Fruit fly (Drosophila melanogaster) whole organism, embryonic: ENCODE data around the gene PH4alphaNE2.
A peak's percentile ranks its signal among the peaks of the same experiment; 100 is the strongest.

Experiments
- Adf1 ChIP-seq: fragments of 200-800 bp; sonication (Bioruptor generic); IDR thresholded peaks from 2 replicates; pipeline ENCODE4 v1.3.6; 2022; ENCODE audit warnings: missing biosample characterization, missing genetic modification characterization
- CG11504 ChIP-seq: fragments of 200-800 bp; sonication (Bioruptor generic); optimal IDR thresholded peaks from 3 replicates; lab custom pipeline; 2019; ENCODE audit warnings: missing biosample characterization, mild to moderate bottlenecking, missing genetic modification characterization, moderate library complexity
- CG11695 ChIP-seq: fragments of 200-800 bp; sonication (Bioruptor generic); IDR thresholded peaks from 3 replicates; pipeline ENCODE4 v1.3.6; 2022; ENCODE audit warnings: missing biosample characterization, missing genetic modification characterization
- CG12391 ChIP-seq: fragments of 200-800 bp; sonication (Bioruptor generic); optimal IDR thresholded peaks from 3 replicates; lab custom pipeline; 2018; ENCODE audit warnings: missing biosample characterization, mild to moderate bottlenecking, missing genetic modification characterization, moderate library complexity
- CG12769 ChIP-seq: fragments of 200-800 bp; sonication (Bioruptor generic); optimal IDR thresholded peaks from 2 replicates; lab custom pipeline; 2019; ENCODE audit warnings: missing biosample characterization, mild to moderate bottlenecking, missing genetic modification characterization, moderate library complexity
- CG14710 ChIP-seq: fragments of 200-800 bp; sonication (Bioruptor generic); optimal IDR thresholded peaks from 3 replicates; lab custom pipeline; 2019; ENCODE audit warnings: missing biosample characterization, mild to moderate bottlenecking, missing genetic modification characterization, moderate library complexity
- CG16863 ChIP-seq: fragments of 200-800 bp; sonication (Bioruptor generic); optimal IDR thresholded peaks from 3 replicates; lab custom pipeline; 2016; ENCODE audit warnings: missing biosample characterization, missing genetic modification characterization
- CG17328 ChIP-seq: fragments of 200-800 bp; sonication (Bioruptor generic); IDR thresholded peaks from 2 replicates; pipeline ENCODE4 v1.3.6; 2022; ENCODE audit warnings: missing biosample characterization, missing genetic modification characterization
- CG2678 ChIP-seq: fragments of 200-800 bp; sonication (Bioruptor generic); optimal IDR thresholded peaks from 3 replicates; lab custom pipeline; 2019; ENCODE audit warnings: missing biosample characterization, mild to moderate bottlenecking, missing genetic modification characterization, moderate library complexity
- CG2712 ChIP-seq: fragments of 200-800 bp; optimal IDR thresholded peaks from 3 replicates; lab custom pipeline; 2019; ENCODE audit warnings: missing biosample characterization, mild to moderate bottlenecking, missing genetic modification characterization, moderate library complexity
- CG3847 ChIP-seq: fragments of 200-800 bp; sonication (Bioruptor generic); IDR thresholded peaks from 2 replicates; pipeline ENCODE4 v1.3.6; 2022; ENCODE audit warnings: missing biosample characterization, missing genetic modification characterization
- CG4404 ChIP-seq: fragments of 200-800 bp; sonication (Bioruptor generic); IDR thresholded peaks from 2 replicates; pipeline ENCODE4 v1.3.6; 2022; ENCODE audit warnings: missing biosample characterization, missing genetic modification characterization
- CoRest ChIP-seq: fragments of 200-800 bp; sonication (Bioruptor generic); optimal IDR thresholded peaks from 3 replicates; lab custom pipeline; 2018; ENCODE audit warnings: missing biosample characterization, mild to moderate bottlenecking, missing genetic modification characterization, moderate library complexity
- HLH4C ChIP-seq: fragments of 200-800 bp; sonication (Bioruptor generic); IDR thresholded peaks from 3 replicates; pipeline ENCODE4 v1.3.6; 2022; ENCODE audit warnings: missing biosample characterization, missing genetic modification characterization; ENCODE audit not compliant: partially characterized antibody
- Hsf ChIP-seq: fragments of 200-800 bp; sonication (Bioruptor generic); optimal IDR thresholded peaks from 3 replicates; lab custom pipeline; 2016; ENCODE audit warnings: missing biosample characterization, missing genetic modification characterization
- Med ChIP-seq: fragments of 200-800 bp; sonication (Bioruptor generic); peaks from one replicate; lab custom pipeline; 2016; ENCODE audit warnings: missing biosample characterization, missing genetic modification characterization, mild to moderate bottlenecking, inconsistent platforms, moderate library complexity
- NK7.1 ChIP-seq: fragments of 200-800 bp; sonication (Bioruptor generic); optimal IDR thresholded peaks from 3 replicates; lab custom pipeline; 2016; ENCODE audit warnings: missing biosample characterization, missing genetic modification characterization
- Sox102F ChIP-seq: fragments of 200-800 bp; sonication (Bioruptor generic); optimal IDR thresholded peaks from 2 replicates; lab custom pipeline; 2018; ENCODE audit warnings: missing biosample characterization, mild to moderate bottlenecking, missing genetic modification characterization, moderate library complexity
- bigmax ChIP-seq: fragments of 200-800 bp; sonication (Bioruptor generic); optimal IDR thresholded peaks from 2 replicates; lab custom pipeline; 2018; ENCODE audit warnings: missing biosample characterization, mild to moderate bottlenecking, missing genetic modification characterization
- bsh ChIP-seq, 2 experiments: fragments of 200-800 bp; sonication (Bioruptor generic); optimal IDR thresholded peaks; 2 replicates each; lab custom pipeline; 2017 to 2018; ENCODE audit warnings: mild to moderate bottlenecking in 2 of 2, missing biosample characterization in 2 of 2, missing genetic modification characterization in 2 of 2, moderate library complexity in 1 of 2
- ci ChIP-seq: fragments of 200-800 bp; sonication (Bioruptor generic); IDR thresholded peaks from 3 replicates; pipeline ENCODE4 v1.3.6; 2022; ENCODE audit warnings: missing biosample characterization, missing genetic modification characterization
- dmrt99B ChIP-seq: fragments of 200-800 bp; sonication (Bioruptor generic); optimal IDR thresholded peaks from 2 replicates; lab custom pipeline; 2018; ENCODE audit warnings: missing biosample characterization, mild to moderate bottlenecking, missing genetic modification characterization, moderate library complexity
- eve ChIP-seq, 2 experiments: fragments of >200 bp; optimal IDR thresholded peaks; 2 replicates each; lab custom pipeline; 2017; ENCODE audit warnings: missing biosample characterization in 2 of 2, missing genetic modification characterization in 2 of 2
- ewg ChIP-seq: fragments of 200-800 bp; sonication (Bioruptor generic); optimal IDR thresholded peaks from 3 replicates; lab custom pipeline; 2017; ENCODE audit warnings: mild to moderate bottlenecking, missing biosample characterization, missing genetic modification reagents, missing genetic modification characterization
- fd102C ChIP-seq: fragments of 200-800 bp; sonication (Bioruptor generic); optimal IDR thresholded peaks from 2 replicates; lab custom pipeline; 2018; ENCODE audit warnings: missing biosample characterization, mild to moderate bottlenecking, missing genetic modification characterization, moderate library complexity
- gem ChIP-seq: fragments of 200-800 bp; sonication (Bioruptor generic); optimal IDR thresholded peaks from 2 replicates; lab custom pipeline; 2019; ENCODE audit warnings: missing biosample characterization, mild to moderate bottlenecking, missing genetic modification characterization, moderate library complexity
- grau ChIP-seq: fragments of 200-800 bp; optimal IDR thresholded peaks from 3 replicates; lab custom pipeline; 2019; ENCODE audit warnings: missing biosample characterization, mild to moderate bottlenecking, missing genetic modification characterization, moderate library complexity
- lab ChIP-seq: fragments of 200-800 bp; sonication (Bioruptor generic); optimal IDR thresholded peaks from 3 replicates; lab custom pipeline; 2017; ENCODE audit warnings: missing biosample characterization, missing genetic modification characterization, mild to moderate bottlenecking, moderate library complexity, missing genetic modification reagents
- lbe ChIP-seq: fragments of 200-800 bp; sonication (Bioruptor generic); optimal IDR thresholded peaks from 2 replicates; lab custom pipeline; 2016; ENCODE audit warnings: missing biosample characterization, mild to moderate bottlenecking, missing genetic modification characterization
- lmd ChIP-seq: fragments of 200-800 bp; sonication (Bioruptor generic); IDR thresholded peaks from 2 replicates; pipeline ENCODE4 v1.3.6; 2022; ENCODE audit warnings: missing biosample characterization, missing genetic modification characterization
- maf-S ChIP-seq: fragments of 200-800 bp; sonication (Bioruptor generic); optimal IDR thresholded peaks from 2 replicates; lab custom pipeline; 2016; ENCODE audit warnings: missing biosample characterization, missing genetic modification characterization
- org-1 ChIP-seq: fragments of 200-800 bp; sonication (Bioruptor generic); optimal IDR thresholded peaks from 2 replicates; lab custom pipeline; 2017; ENCODE audit warnings: missing biosample characterization, missing genetic modification characterization
- prd ChIP-seq, 3 experiments: fragments of >200 bp in 2 of 3; fragments of 200-800 bp in 1 of 3; sonication (Bioruptor generic) in 1 of 3; optimal IDR thresholded peaks in 2 of 3; IDR thresholded peaks in 1 of 3; 2 replicates in 2 of 3; 3 replicates in 1 of 3; pipeline versions ENCODE4 v1.3.6 to Lab custom; 2017 to 2022; ENCODE audit warnings: missing biosample characterization in 1 of 3, missing genetic modification characterization in 1 of 3
- pum ChIP-seq: fragments of 200-800 bp; sonication (Bioruptor generic); optimal IDR thresholded peaks from 2 replicates; lab custom pipeline; 2016; ENCODE audit warnings: missing biosample characterization, missing genetic modification characterization
- run ChIP-seq: fragments of 200-800 bp; sonication (Bioruptor generic); optimal IDR thresholded peaks from 3 replicates; lab custom pipeline; 2018; ENCODE audit warnings: missing biosample characterization, mild to moderate bottlenecking, missing genetic modification characterization
- scrt ChIP-seq: fragments of 200-800 bp; sonication (Bioruptor generic); optimal IDR thresholded peaks from 2 replicates; lab custom pipeline; 2018; ENCODE audit warnings: missing biosample characterization, mild to moderate bottlenecking, missing genetic modification characterization, moderate library complexity
- sens ChIP-seq: fragments of 200-800 bp; sonication (Bioruptor generic); peaks from one replicate; lab custom pipeline; 2016; ENCODE audit warnings: missing biosample characterization, missing genetic modification characterization
- tin ChIP-seq: fragments of 200-800 bp; sonication (Bioruptor generic); optimal IDR thresholded peaks from 3 replicates; lab custom pipeline; 2016; ENCODE audit warnings: missing biosample characterization, missing genetic modification characterization
- trh ChIP-seq: fragments of 200-800 bp; sonication (Bioruptor generic); optimal IDR thresholded peaks from 2 replicates; lab custom pipeline; 2016; ENCODE audit warnings: missing biosample characterization, missing genetic modification characterization
- unpg ChIP-seq: fragments of 200-800 bp; sonication (Bioruptor generic); optimal IDR thresholded peaks from 3 replicates; lab custom pipeline; 2018; ENCODE audit warnings: missing biosample characterization, mild to moderate bottlenecking, missing genetic modification characterization, moderate library complexity
- vvl ChIP-seq: fragments of 200-800 bp; sonication (Bioruptor generic); IDR thresholded peaks from 2 replicates; pipeline ENCODE4 v1.3.6; 2022; ENCODE audit warnings: missing biosample characterization, missing genetic modification characterization

PH4alphaNE2 gene

DNA sequence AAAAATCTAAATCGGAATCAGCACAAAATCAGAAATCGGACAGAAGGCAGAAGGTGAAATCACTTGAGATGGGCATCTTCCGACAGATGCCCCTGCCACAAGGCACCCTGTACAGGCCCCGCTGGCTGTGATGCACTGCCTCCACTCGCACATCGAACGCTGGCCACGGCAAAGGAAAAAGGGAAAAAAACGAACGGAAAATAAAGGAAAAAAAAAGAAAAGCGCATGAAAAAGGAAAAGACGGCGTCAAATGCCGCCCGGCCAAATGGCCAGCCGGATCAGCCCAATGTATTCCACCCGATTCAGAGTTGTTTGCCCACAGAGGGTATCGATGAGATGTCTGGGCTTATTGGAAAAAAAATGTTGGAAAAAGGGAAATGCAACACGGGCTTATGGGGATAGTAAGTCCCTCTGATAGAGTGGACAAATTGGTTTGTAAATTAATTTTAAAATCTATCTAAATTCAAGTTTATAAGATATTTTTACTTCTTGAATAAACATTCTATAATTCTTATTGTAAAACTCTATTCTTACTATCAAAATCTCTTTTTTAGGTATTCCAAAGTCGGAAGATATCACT lies 19.2 kb upstream of the PH4alphaNE2 start (continued):
- TF ChIP-seq Hsf (GFP tag; lab: Kevin White, UChicago) (no peak), Adf1 (GFP tag; lab: Robert Waterston, UW) (no peak), maf-S (no peak), CG3847 (GFP tag; lab: Robert Waterston, UW) (no peak), fd102C (no peak), CG14710 (tag; lab: Kevin White, UChicago) (peak; percentile 6), scrt (GFP tag; lab: Kevin White, UChicago) (no peak), grau (tag; lab: Kevin White, UChicago) (peak; percentile 27), CoRest (tag; lab: Kevin White, UChicago) (peak; percentile 17), tin (GFP tag; lab: Kevin White, UChicago) (no peak), ewg (GFP tag; lab: Kevin White, UChicago) (no peak), run (tag; lab: Kevin White, UChicago) (peak; percentile 17), org-1 (no peak), CG16863 (GFP tag; lab: Kevin White, UChicago) (no peak), trh (no peak)
- TF ChIP-seq, all 482 proteins: peak for 37

dm6 chr3R:30529570-30529969 lies 17.6 kb upstream of the PH4alphaNE2 start:
- TF ChIP-seq CG12769 (tag; lab: Kevin White, UChicago) (peak; percentile 65), eve (GFP tag; optimal IDR thresholded peaks at IDR 0.05; lab: Kevin White, UChicago) (peak in 1 of 2 experiments; percentile 23), sens (GFP tag; lab: Kevin White, UChicago) (peak; percentile 38), prd (optimal IDR thresholded peaks at IDR 0.05; lab: Kevin White, UChicago) (no peak), prd (GFP tag; IDR thresholded peaks at IDR 0.05; lab: Robert Waterston, UW) (0 out of 3 replicates have a peak, but pooled peaks have one; percentile 14), bigmax (GFP tag; lab: Kevin White, UChicago) (no peak), pum (GFP tag; lab: Kevin White, UChicago) (no peak), CG4404 (GFP tag; lab: Robert Waterston, UW) (no peak), vvl (peak; percentile 20; the same call in 1 of the 2 replicates), CG17328 (no peak), gem (peak; percentile 28), NK7.1 (GFP tag; lab: Kevin White, UChicago) (no peak), CG2712 (tag; lab: Kevin White, UChicago) (peak; percentile 6), Sox102F (peak; percentile 23), lbe (GFP tag; lab: Kevin White, UChicago) (no peak), CG11504 (peak; percentile 19), dmrt99B (tag; lab: Kevin White, UChicago) (peak; percentile 2), unpg (GFP tag; lab: Kevin White, UChicago) (peak; percentile 9), CG12391 (tag; lab: Kevin White, UChicago) (peak; percentile 19), Med (peak; percentile 48), HLH4C (GFP tag; lab: Robert Waterston, UW) (no peak), bsh (GFP tag; optimal IDR thresholded peaks at IDR 0.05; lab: Kevin White, UChicago) (peak in 1 of 2 experiments; percentile 29), lab (peak; percentile 9), CG11695 (GFP tag; lab: Robert Waterston, UW) (0 out of 3 replicates have a peak, but pooled peaks have one; percentile 10), ci (GFP tag; lab: Robert Waterston, UW) (0 out of 3 replicates have a peak, but pooled peaks have one; percentile 30), CG2678 (tag; lab: Kevin White, UChicago) (peak; percentile 15), lmd (GFP tag; lab: Robert Waterston, UW) (0 out of 2 replicates have a peak, but pooled peaks have one; percentile 19)
- TF ChIP-seq, all 482 proteins: peak for 19
